Worm (Caenorhabditis elegans): ENCODE measurements around the gene col-138.

ce11 chrIV:17162515-17162914, 21.0 kb downstream of the col-138 start, which contains the start of gene skr-13:
- TF ChIP-seq ztf-1 (GFP tag; conservative IDR thresholded peaks at IDR 0.05) (no peak), lsy-2 (tag; optimal IDR thresholded peaks at IDR 0.05) (no peak), unc-62 (GFP tag; optimal IDR thresholded peaks at IDR 0.05) (no peak), dmd-4 (tag; optimal IDR thresholded peaks at IDR 0.05) (no peak), aly-2 (tag; optimal IDR thresholded peaks at IDR 0.05) (no peak), R02D3.7 (tag; optimal IDR thresholded peaks at IDR 0.05) (no peak), zag-1 (tag; optimal IDR thresholded peaks at IDR 0.05) (no peak), elt-3 (tag; optimal IDR thresholded peaks at IDR 0.05) (no peak), nhr-12 (tag; optimal IDR thresholded peaks at IDR 0.05) (no peak), skn-1 (tag; optimal IDR thresholded peaks at IDR 0.05) (no peak), blmp-1 (tag; optimal IDR thresholded peaks at IDR 0.05; ENCODE audit: insufficient read depth) (no peak), unc-39 (tag; optimal IDR thresholded peaks at IDR 0.05) (no peak), ama-1 (optimal IDR thresholded peaks at IDR 0.05) (no peak)

All from whole organism, L2 larva.